Fruit fly (Drosophila melanogaster) whole organism, adult: ENCODE results near the gene CG9514.

Experiments
- CG11617 ChIP-seq: fragments of 200-800 bp; sonication (Bioruptor generic); optimal IDR thresholded peaks from 2 replicates; lab custom pipeline; 2017; ENCODE audit warnings: mild to moderate bottlenecking, missing biosample characterization, missing genetic modification reagents, missing genetic modification characterization
- CG1620 ChIP-seq: fragments of 200-800 bp; sonication (Bioruptor generic); optimal IDR thresholded peaks from 2 replicates; lab custom pipeline; 2016; ENCODE audit warnings: missing biosample characterization, missing genetic modification characterization
- Clk ChIP-seq: fragments of 200-800 bp; sonication (Bioruptor generic); optimal IDR thresholded peaks from 2 replicates; lab custom pipeline; 2017; ENCODE audit warnings: missing biosample characterization, missing genetic modification characterization
- Crg-1 ChIP-seq: fragments of 200-800 bp; sonication (Bioruptor generic); optimal IDR thresholded peaks from 2 replicates; lab custom pipeline; 2016; ENCODE audit warnings: missing biosample characterization, missing genetic modification characterization
- Hr96 ChIP-seq: fragments of 200-800 bp; sonication (Bioruptor generic); optimal IDR thresholded peaks from 2 replicates; lab custom pipeline; 2016; ENCODE audit warnings: missing biosample characterization, missing genetic modification characterization
- cnc ChIP-seq, 2 experiments: fragments of >200 bp; optimal IDR thresholded peaks; 2 replicates each; lab custom pipeline; 2017
- kay ChIP-seq: fragments of 200-800 bp; sonication (Bioruptor generic); peaks from one replicate; lab custom pipeline; 2016; ENCODE audit warnings: missing biosample characterization, missing genetic modification characterization, borderline replicate concordance

- TF ChIP-seq kay (GFP tag; lab: Kevin White, UChicago) (no peak), CG11617 (no peak), Hr96 (GFP tag; lab: Kevin White, UChicago) (no peak), Clk (no peak), Crg-1 (GFP tag; lab: Kevin White, UChicago) (no peak), CG1620 (GFP tag; lab: Kevin White, UChicago) (no peak), cnc (optimal IDR thresholded peaks at IDR 0.05; lab: Kevin White, UChicago) (no peak)
Observed at dm6 chrX:14878917-14879316, 17.8 kb downstream of the CG9514 start.
